Worm (Caenorhabditis elegans) whole organism, L4 larva: ENCODE data around the gene Y55B1BL.1.
A peak's percentile ranks its signal among the peaks of the same experiment; 100 is the strongest.

Experiments
- D1046.2 ChIP-seq: fragments of 200-800 bp; sonication (Bioruptor generic); IDR thresholded peaks from 2 replicates; pipeline ENCODE4 v1.3.6; 2022; ENCODE audit warnings: missing genetic modification characterization, missing compliant biosample characterization
- F10B5.3 ChIP-seq: sonication (generic microtip); optimal IDR thresholded peaks from 2 replicates; lab custom pipeline; 2016; ENCODE audit warnings: mild to moderate bottlenecking, missing genetic modification characterization, missing compliant biosample characterization
- F26F4.8 ChIP-seq: fragments of 200-800 bp; sonication (Bioruptor generic); conservative IDR thresholded peaks from 2 replicates; pipeline ENCODE4 v1.3.6; 2022; ENCODE audit warnings: missing genetic modification characterization, missing compliant biosample characterization
- R02D3.7 ChIP-seq: fragments of 150-350 bp; sonication (generic microtip); optimal IDR thresholded peaks from 3 replicates; lab custom pipeline; 2014; ENCODE audit warnings: missing biosample characterization, missing genetic modification characterization
- Y105C5A.15 ChIP-seq: fragments of 200-800 bp; sonication (Bioruptor generic); IDR thresholded peaks from 2 replicates; pipeline ENCODE4 v1.3.6; 2022; ENCODE audit warnings: missing genetic modification characterization, missing compliant biosample characterization
- Y75B8A.6 ChIP-seq: fragments of 200-800 bp; sonication (Bioruptor generic); IDR thresholded peaks from 2 replicates; pipeline ENCODE4 v1.3.6; 2022; ENCODE audit warnings: missing genetic modification reagents, missing genetic modification characterization, missing compliant biosample characterization
- aha-1 ChIP-seq: fragments of 150-350 bp; peaks from one replicate; lab custom pipeline; 2014; ENCODE audit warnings: missing biosample characterization, missing genetic modification characterization
- arid-1 ChIP-seq: fragments of 200-800 bp; sonication (Bioruptor generic); conservative IDR thresholded peaks from 2 replicates; pipeline ENCODE4 v1.3.6; 2022; ENCODE audit warnings: missing genetic modification reagents, missing genetic modification characterization, missing compliant biosample characterization
- ceh-28 ChIP-seq: fragments of 150-350 bp; optimal IDR thresholded peaks from 2 replicates; lab custom pipeline; 2014; ENCODE audit warnings: missing biosample characterization, missing genetic modification reagents, missing genetic modification characterization
- ceh-44 ChIP-seq: fragments of 200-800 bp; sonication (Bioruptor generic); IDR thresholded peaks from 2 replicates; pipeline ENCODE4 v1.3.6; 2022; ENCODE audit warnings: missing genetic modification reagents, missing genetic modification characterization, missing compliant biosample characterization
- ctbp-1 ChIP-seq: fragments of 200-800 bp; sonication (Bioruptor generic); IDR thresholded peaks from 2 replicates; pipeline ENCODE4 v1.3.6; 2022; ENCODE audit warnings: missing genetic modification reagents, missing genetic modification characterization, missing compliant biosample characterization
- daf-8 ChIP-seq: fragments of 200-800 bp; sonication (Bioruptor generic); IDR thresholded peaks from 2 replicates; pipeline ENCODE4 v1.3.6; 2022; ENCODE audit warnings: missing genetic modification characterization, missing compliant biosample characterization
- dmd-9 ChIP-seq: fragments of 200-800 bp; sonication (Bioruptor generic); IDR thresholded peaks from 2 replicates; pipeline ENCODE4 v1.3.6; 2022; ENCODE audit warnings: missing genetic modification reagents, missing genetic modification characterization, missing compliant biosample characterization
- dve-1 ChIP-seq: sonication (generic microtip); optimal IDR thresholded peaks from 2 replicates; lab custom pipeline; 2017; ENCODE audit warnings: antibody characterized with exemption, mild to moderate bottlenecking, missing genetic modification characterization, missing compliant biosample characterization; ENCODE audit not compliant: insufficient read depth
- egl-43 ChIP-seq: fragments of 200-800 bp; sonication (Bioruptor generic); IDR thresholded peaks from 2 replicates; pipeline ENCODE4 v1.3.6; 2022; ENCODE audit warnings: missing genetic modification reagents, missing genetic modification characterization, missing compliant biosample characterization
- fkh-10 ChIP-seq: fragments of 150-350 bp; optimal IDR thresholded peaks from 2 replicates; lab custom pipeline; 2014; ENCODE audit warnings: missing biosample characterization, missing genetic modification reagents, missing genetic modification characterization
- fos-1 ChIP-seq: fragments of 150-350 bp; optimal IDR thresholded peaks from 2 replicates; lab custom pipeline; 2014; ENCODE audit warnings: missing biosample characterization, missing genetic modification characterization
- hif-1 ChIP-seq, 2 experiments: sonication (generic microtip); optimal IDR thresholded peaks; 2 replicates each; lab custom pipeline; 2016 to 2017; ENCODE audit warnings: missing compliant biosample characterization in 2 of 2, missing genetic modification characterization in 2 of 2, missing genetic modification reagents in 2 of 2, missing genotype in 2 of 2, mild to moderate bottlenecking in 1 of 2
- hlh-30 ChIP-seq: sonication (generic microtip); optimal IDR thresholded peaks from 2 replicates; lab custom pipeline; 2017; ENCODE audit warnings: antibody characterized with exemption, mild to moderate bottlenecking, missing genetic modification characterization, missing compliant biosample characterization; ENCODE audit not compliant: insufficient read depth
- lim-7 ChIP-seq: fragments of 200-800 bp; sonication (Bioruptor generic); IDR thresholded peaks from 2 replicates; pipeline ENCODE4 v1.3.6; 2022; ENCODE audit warnings: missing genetic modification characterization, missing compliant biosample characterization
- lin-1 ChIP-seq: fragments of 200-800 bp; sonication (Bioruptor generic); IDR thresholded peaks from 2 replicates; pipeline ENCODE4 v1.3.6; 2022; ENCODE audit warnings: missing genetic modification reagents, missing genetic modification characterization, missing compliant biosample characterization
- lin-13 ChIP-seq: fragments of 150-350 bp; optimal IDR thresholded peaks from 2 replicates; lab custom pipeline; 2014; ENCODE audit warnings: missing biosample characterization, missing genetic modification reagents, missing genetic modification characterization
- mdl-1 ChIP-seq, 2 experiments: fragments of 150-350 bp in 1 of 2; sonication (generic microtip) in 1 of 2; optimal IDR thresholded peaks; 2 replicates each; lab custom pipeline; 2014 to 2017; ENCODE audit warnings: missing biosample characterization in 2 of 2, missing genetic modification characterization in 2 of 2
- nhr-11 ChIP-seq: fragments of 150-350 bp; optimal IDR thresholded peaks from 2 replicates; lab custom pipeline; 2014; ENCODE audit warnings: missing biosample characterization, missing genetic modification characterization
- nhr-237 ChIP-seq: sonication (generic microtip); optimal IDR thresholded peaks from 2 replicates; lab custom pipeline; 2017; ENCODE audit warnings: missing biosample characterization, missing genetic modification characterization
- nhr-28 ChIP-seq: fragments of 150-350 bp; optimal IDR thresholded peaks from 2 replicates; lab custom pipeline; 2014; ENCODE audit warnings: missing biosample characterization, missing genetic modification characterization
- nhr-41 ChIP-seq: fragments of 200-800 bp; sonication (Bioruptor generic); IDR thresholded peaks from 2 replicates; pipeline ENCODE4 v1.3.6; 2022; ENCODE audit warnings: missing genetic modification reagents, missing genetic modification characterization, missing compliant biosample characterization
- nhr-42 ChIP-seq: fragments of 200-800 bp; sonication (Bioruptor generic); IDR thresholded peaks from 2 replicates; pipeline ENCODE4 v1.3.6; 2022; ENCODE audit warnings: missing genetic modification characterization, missing compliant biosample characterization
- nhr-48 ChIP-seq: sonication (generic microtip); optimal IDR thresholded peaks from 2 replicates; lab custom pipeline; 2016; ENCODE audit warnings: mild to moderate bottlenecking, missing genetic modification characterization, missing compliant biosample characterization
- nhr-76 ChIP-seq: fragments of 150-350 bp; optimal IDR thresholded peaks from 2 replicates; lab custom pipeline; 2014; ENCODE audit warnings: missing biosample characterization, missing genetic modification characterization
- skn-1 ChIP-seq: fragments of 150-350 bp; optimal IDR thresholded peaks from 2 replicates; lab custom pipeline; 2014; ENCODE audit warnings: missing biosample characterization, missing genetic modification characterization
- tra-1 ChIP-seq: fragments of 200-800 bp; sonication (Bioruptor generic); IDR thresholded peaks from 2 replicates; pipeline ENCODE4 v1.3.6; 2022; ENCODE audit warnings: missing genetic modification reagents, missing genetic modification characterization, missing compliant biosample characterization
- unc-62 ChIP-seq, 3 experiments: fragments of 150-350 bp in 1 of 3; sonication (generic microtip); optimal IDR thresholded peaks in 2 of 3; peaks in 1 of 3; 1 replicate in 1 of 3; 2 replicates in 2 of 3; lab custom pipeline; 2014 to 2017; ENCODE audit warnings: missing biosample characterization in 3 of 3, missing genetic modification characterization in 3 of 3, missing genetic modification reagents in 3 of 3, missing genotype in 1 of 3
- zfp-3 ChIP-seq: fragments of 200-800 bp; sonication (Bioruptor generic); conservative IDR thresholded peaks from 2 replicates; pipeline ENCODE4 v1.3.6; 2022; ENCODE audit warnings: missing genetic modification reagents, missing genetic modification characterization, missing compliant biosample characterization
- ztf-7 ChIP-seq: fragments of 150-350 bp; optimal IDR thresholded peaks from 2 replicates; lab custom pipeline; 2014; ENCODE audit warnings: missing biosample characterization, missing genetic modification characterization

Gene Y55B1BL.1

DNA sequence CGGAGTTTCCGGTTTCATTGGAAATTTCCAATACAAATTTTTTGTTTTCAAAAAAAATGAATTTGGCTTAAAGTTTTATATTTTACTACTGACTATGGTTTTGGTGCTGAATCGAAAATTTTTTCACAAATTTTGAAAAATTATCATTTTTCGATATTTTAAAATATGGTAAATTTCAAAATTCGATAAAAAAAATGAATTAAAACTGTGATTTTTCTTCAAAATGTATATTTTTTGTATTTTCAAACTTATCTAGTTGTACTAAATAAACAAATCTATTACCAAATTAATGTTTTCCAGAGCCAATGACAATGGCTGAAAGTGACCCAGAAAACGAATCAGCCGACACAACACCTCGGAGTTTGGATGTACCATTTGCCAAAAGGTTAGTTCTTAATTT is 36.5 kb upstream of the Y55B1BL.1 start, which contains the start of gene pll-1:
Gene pll-1, plus strand, starts transcription at position 301 of the 400 bp plus-strand sequence.
- TF ChIP-seq Y105C5A.15 (GFP tag; lab: Robert Waterston, UW) (no peak), aha-1 (tag; lab: Kevin White, UChicago) (peak; percentile 26)

DNA sequence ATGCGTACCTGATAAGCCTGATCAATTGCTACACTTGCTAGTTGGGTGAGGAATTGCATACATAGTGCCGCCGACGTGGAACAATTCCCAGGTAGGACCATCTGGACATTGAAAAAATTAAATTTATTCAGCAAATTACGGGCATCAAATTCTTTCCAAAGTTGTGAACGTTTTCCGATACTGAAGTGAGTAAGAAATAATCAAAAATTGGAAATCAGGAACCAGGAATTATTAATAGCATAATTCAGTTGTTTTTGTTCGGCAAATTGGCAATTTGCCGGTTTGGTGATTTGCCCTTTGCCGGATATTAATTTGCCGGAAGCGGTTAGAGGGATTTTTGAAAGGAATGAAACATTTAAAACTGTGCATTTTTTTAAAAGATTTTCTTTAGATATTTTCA is 21.0 kb upstream of the Y55B1BL.1 start, which contains the start of gene gsto-3:
Gene gsto-3, minus strand, starts transcription at position 101 of the 400 bp plus-strand sequence.
- TF ChIP-seq fos-1 (tag; lab: Kevin White, UChicago) (no peak), hif-1 (tag; optimal IDR thresholded peaks at IDR 0.05; lab: Kevin White, UChicago) (no peak), nhr-76 (tag; lab: Kevin White, UChicago) (no peak)

DNA sequence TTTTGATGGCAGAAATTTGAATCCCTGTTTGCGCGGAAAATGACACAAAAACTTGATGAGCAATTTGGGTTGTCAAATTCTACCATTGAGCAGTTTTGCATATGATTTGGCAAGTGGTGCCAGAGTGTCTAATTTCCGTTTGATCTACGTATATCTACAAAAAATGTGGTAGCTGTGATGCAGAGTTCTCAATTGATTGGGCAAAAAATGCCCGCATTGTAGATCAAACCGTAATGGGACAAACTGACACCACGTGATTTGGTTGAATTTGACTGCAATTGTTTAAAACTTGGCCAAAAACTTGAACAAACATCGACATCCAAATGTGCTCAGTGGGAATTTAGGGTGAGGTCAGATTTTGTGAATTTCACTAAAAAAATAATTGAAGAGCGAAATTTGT is 19.7 kb upstream of the Y55B1BL.1 start, which contains the start of gene K10F12.7:
Gene K10F12.7, minus strand, starts transcription at position 101 of the 400 bp plus-strand sequence.
- no peak for TF ChIP-seq lim-7 (GFP tag; lab: Robert Waterston, UW)
- TF ChIP-seq fkh-10 (GFP tag; lab: Kevin White, UChicago), result no peak
- TF ChIP-seq daf-8, result no peak
- no peak for TF ChIP-seq lin-13 (GFP tag; lab: Kevin White, UChicago)
- no peak for TF ChIP-seq ctbp-1 (GFP tag; lab: Robert Waterston, UW)
- TF ChIP-seq zfp-3 (GFP tag; lab: Robert Waterston, UW), result no peak
- no peak for TF ChIP-seq Y75B8A.6
- TF ChIP-seq aha-1 (tag; lab: Kevin White, UChicago), result no peak
- TF ChIP-seq nhr-11 (tag; lab: Kevin White, UChicago), result no peak
- TF ChIP-seq nhr-48, result no peak
- TF ChIP-seq tra-1 (GFP tag; lab: Robert Waterston, UW), result no peak
- TF ChIP-seq F26F4.8 (GFP tag; lab: Robert Waterston, UW), result no peak
- no peak for TF ChIP-seq egl-43 (GFP tag; lab: Robert Waterston, UW)
- no peak for TF ChIP-seq nhr-41 (GFP tag; lab: Robert Waterston, UW)
- no peak for TF ChIP-seq nhr-42
- no peak for TF ChIP-seq dmd-9 (GFP tag; lab: Robert Waterston, UW)
- no peak for TF ChIP-seq ceh-28
- no peak for TF ChIP-seq D1046.2 (GFP tag; lab: Robert Waterston, UW)
- TF ChIP-seq skn-1, result no peak
- TF ChIP-seq, all 104 proteins: peak for 0

DNA sequence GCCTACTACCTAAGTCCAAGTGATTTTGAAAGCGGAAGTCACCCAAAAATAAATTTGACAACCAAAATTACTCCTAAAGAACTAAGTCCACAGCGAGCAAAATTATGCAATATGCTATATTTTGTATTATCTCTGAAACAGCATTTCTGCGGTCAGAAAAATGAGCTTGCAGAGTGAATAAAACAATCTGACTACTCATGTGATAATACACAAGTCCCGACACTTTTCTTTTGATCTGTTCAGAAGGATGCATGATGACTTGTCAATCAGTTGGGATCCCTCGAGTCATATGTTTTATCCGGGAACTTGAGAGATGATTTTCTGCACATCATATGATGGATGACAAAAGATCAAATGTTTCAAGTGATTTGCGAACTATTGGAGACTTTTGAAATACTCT is 17.1 kb upstream of the Y55B1BL.1 start:
- TF ChIP-seq dve-1 (tag; lab: Kevin White, UChicago) (no peak), arid-1 (GFP tag; lab: Robert Waterston, UW) (no peak), R02D3.7 (no peak), nhr-237 (tag; lab: Kevin White, UChicago) (no peak), mdl-1 (tag; optimal IDR thresholded peaks at IDR 0.05; lab: Kevin White, UChicago) (no peak), ceh-44 (GFP tag; lab: Robert Waterston, UW) (no peak), Y75B8A.6 (no peak), hlh-30 (tag; lab: Kevin White, UChicago) (peak; percentile 20), unc-62 (GFP tag; optimal IDR thresholded peaks at IDR 0.05 in 1 of 2; lab: Kevin White, UChicago) (peak in 1 of 2 experiments; percentile 96), unc-62 (tag; optimal IDR thresholded peaks at IDR 0.05; lab: Kevin White, UChicago) (no peak), lin-1 (GFP tag; lab: Robert Waterston, UW) (no peak), F10B5.3 (tag; lab: Kevin White, UChicago) (no peak)

DNA sequence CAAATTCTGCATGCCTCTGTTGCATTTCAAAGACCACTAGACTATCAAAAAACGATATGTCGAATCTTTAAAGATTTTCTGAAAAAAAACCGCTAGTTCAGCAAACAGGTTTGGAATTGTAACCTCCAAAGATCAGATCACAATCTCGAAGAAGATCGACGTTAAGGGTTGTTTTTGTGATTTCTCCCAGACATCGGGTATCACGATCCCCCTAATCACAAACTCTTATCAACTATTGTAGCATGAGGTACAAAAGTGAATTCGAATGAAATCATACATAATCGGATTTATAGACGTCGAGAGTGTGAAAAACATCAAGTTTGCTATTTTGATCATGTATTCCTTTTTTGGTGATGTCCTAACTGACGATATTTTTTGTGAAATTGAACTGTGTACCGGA is 1.3 kb upstream of the Y55B1BL.1 start:
- peak; percentile 62 for TF ChIP-seq nhr-28
- TF ChIP-seq ztf-7, result no peak
- peak; percentile 22 for TF ChIP-seq hlh-30 (tag; lab: Kevin White, UChicago)
- TF ChIP-seq, all 104 proteins: peak for 2
